Worm (Caenorhabditis elegans) whole organism, L2 larva: ENCODE results near the gene tab-1.

Experiments used
- C34F6.9 ChIP-seq: fragments of 150-350 bp; optimal IDR thresholded peaks from 2 replicates; lab custom pipeline; 2014; ENCODE audit warnings: missing biosample characterization, missing genetic modification characterization
- F13H6.1 ChIP-seq: sonication (generic microtip); optimal IDR thresholded peaks from 2 replicates; lab custom pipeline; 2016; ENCODE audit warnings: missing genetic modification characterization, missing compliant biosample characterization
- R02D3.7 ChIP-seq: fragments of 150-350 bp; optimal IDR thresholded peaks from 2 replicates; lab custom pipeline; 2014; ENCODE audit warnings: missing biosample characterization, missing genetic modification characterization
- Y55F3AM.14 ChIP-seq: fragments of 200-800 bp; sonication (Bioruptor generic); optimal IDR thresholded peaks from 2 replicates; lab custom pipeline; 2018; ENCODE audit warnings: mild to moderate bottlenecking, missing genetic modification characterization, missing compliant biosample characterization
- ZK546.5 ChIP-seq: sonication (generic microtip); optimal IDR thresholded peaks from 2 replicates; lab custom pipeline; 2017; ENCODE audit warnings: missing biosample characterization, missing genetic modification characterization
- alr-1 ChIP-seq: fragments of 150-350 bp; optimal IDR thresholded peaks from 2 replicates; lab custom pipeline; 2014; ENCODE audit warnings: missing biosample characterization, missing genetic modification characterization
- aly-2 ChIP-seq: fragments of 150-350 bp; optimal IDR thresholded peaks from 2 replicates; lab custom pipeline; 2014; ENCODE audit warnings: missing biosample characterization, missing genetic modification characterization
- ama-1 ChIP-seq: fragments of 150-350 bp; optimal IDR thresholded peaks from 2 replicates; lab custom pipeline; 2018; ENCODE audit warnings: inconsistent platforms
- blmp-1 ChIP-seq: sonication (generic microtip); optimal IDR thresholded peaks from 2 replicates; lab custom pipeline; 2017; ENCODE audit warnings: missing genetic modification characterization, mild to moderate bottlenecking, missing compliant biosample characterization, antibody characterized with exemption, moderate library complexity; ENCODE audit not compliant: insufficient read depth
- ceh-16 ChIP-seq: fragments of 150-350 bp; optimal IDR thresholded peaks from 2 replicates; lab custom pipeline; 2014; ENCODE audit warnings: missing biosample characterization, missing genetic modification characterization
- ceh-82 ChIP-seq: fragments of 150-350 bp; optimal IDR thresholded peaks from 2 replicates; lab custom pipeline; 2014; ENCODE audit warnings: missing biosample characterization, missing genetic modification characterization
- crh-2 ChIP-seq: sonication (generic microtip); optimal IDR thresholded peaks from 2 replicates; lab custom pipeline; 2017; ENCODE audit warnings: missing biosample characterization, missing genetic modification characterization
- dmd-4 ChIP-seq: sonication (generic microtip); optimal IDR thresholded peaks from 2 replicates; lab custom pipeline; 2017; ENCODE audit warnings: missing biosample characterization, missing genetic modification characterization
- egl-27 ChIP-seq: sonication (generic microtip); optimal IDR thresholded peaks from 3 replicates; lab custom pipeline; 2017; ENCODE audit warnings: missing biosample characterization, missing genetic modification reagents, missing genetic modification characterization
- elt-3 ChIP-seq: sonication (generic microtip); optimal IDR thresholded peaks from 2 replicates; lab custom pipeline; 2017; ENCODE audit warnings: missing biosample characterization, missing genetic modification characterization
- fos-1 ChIP-seq: fragments of 150-350 bp; optimal IDR thresholded peaks from 2 replicates; lab custom pipeline; 2014; ENCODE audit warnings: missing biosample characterization, missing genetic modification characterization
- lin-11 ChIP-seq: fragments of 150-350 bp; sonication (generic microtip); optimal IDR thresholded peaks from 2 replicates; lab custom pipeline; 2014; ENCODE audit warnings: missing biosample characterization, missing genetic modification characterization, inconsistent platforms, mixed read lengths
- lin-13 ChIP-seq: fragments of 150-350 bp; optimal IDR thresholded peaks from 2 replicates; lab custom pipeline; 2014; ENCODE audit warnings: missing biosample characterization, missing genetic modification reagents, missing genetic modification characterization
- lin-39 ChIP-seq: fragments of 150-350 bp; optimal IDR thresholded peaks from 2 replicates; lab custom pipeline; 2014; ENCODE audit warnings: missing biosample characterization, missing genetic modification reagents, missing genetic modification characterization
- lsy-2 ChIP-seq, 2 experiments: fragments of 150-350 bp in 1 of 2; sonication (generic microtip) in 1 of 2; optimal IDR thresholded peaks; 2 replicates each; lab custom pipeline; 2014 to 2017; ENCODE audit warnings: missing biosample characterization in 2 of 2, missing genetic modification characterization in 2 of 2
- mab-5 ChIP-seq: fragments of 150-350 bp; optimal IDR thresholded peaks from 2 replicates; lab custom pipeline; 2014; ENCODE audit warnings: missing biosample characterization, missing genetic modification characterization
- mbf-1 ChIP-seq: sonication (generic microtip); optimal IDR thresholded peaks from 2 replicates; lab custom pipeline; 2017; ENCODE audit warnings: missing biosample characterization, missing genetic modification characterization
- mdl-1 ChIP-seq, 2 experiments: fragments of 150-350 bp in 1 of 2; sonication (generic microtip) in 1 of 2; optimal IDR thresholded peaks; 2 replicates each; lab custom pipeline; 2017; ENCODE audit warnings: missing biosample characterization in 2 of 2, missing genetic modification characterization in 2 of 2
- nhr-10 ChIP-seq: sonication (generic microtip); optimal IDR thresholded peaks from 2 replicates; lab custom pipeline; 2017; ENCODE audit warnings: missing biosample characterization, missing genetic modification characterization
- nhr-11 ChIP-seq: fragments of 150-350 bp; optimal IDR thresholded peaks from 2 replicates; lab custom pipeline; 2014; ENCODE audit warnings: missing biosample characterization, missing genetic modification characterization
- nhr-12 ChIP-seq: fragments of 150-350 bp; optimal IDR thresholded peaks from 2 replicates; lab custom pipeline; 2014; ENCODE audit warnings: missing biosample characterization, missing genetic modification characterization
- nhr-129 ChIP-seq: fragments of 150-350 bp; optimal IDR thresholded peaks from 2 replicates; lab custom pipeline; 2014; ENCODE audit warnings: missing biosample characterization, missing genetic modification characterization
- nhr-21 ChIP-seq: fragments of 150-350 bp; optimal IDR thresholded peaks from 2 replicates; lab custom pipeline; 2014; ENCODE audit warnings: missing biosample characterization, missing genetic modification characterization
- nhr-23 ChIP-seq: fragments of 150-350 bp; optimal IDR thresholded peaks from 2 replicates; lab custom pipeline; 2014; ENCODE audit warnings: missing biosample characterization, missing genetic modification reagents, missing genetic modification characterization
- nhr-237 ChIP-seq: fragments of 150-350 bp; optimal IDR thresholded peaks from 2 replicates; lab custom pipeline; 2014; ENCODE audit warnings: missing biosample characterization, missing genetic modification characterization
- nhr-25 ChIP-seq: fragments of 150-350 bp; sonication (generic microtip); optimal IDR thresholded peaks from 3 replicates; lab custom pipeline; 2014; ENCODE audit warnings: missing biosample characterization, missing genetic modification characterization
- nhr-6 ChIP-seq: fragments of 150-350 bp; optimal IDR thresholded peaks from 2 replicates; lab custom pipeline; 2014; ENCODE audit warnings: missing biosample characterization, missing genetic modification characterization
- nhr-77 ChIP-seq: fragments of 150-350 bp; optimal IDR thresholded peaks from 2 replicates; lab custom pipeline; 2014; ENCODE audit warnings: missing biosample characterization, missing genetic modification characterization
- peb-1 ChIP-seq: fragments of 150-350 bp; optimal IDR thresholded peaks from 2 replicates; lab custom pipeline; 2014; ENCODE audit warnings: missing biosample characterization, missing genetic modification characterization
- sem-4 ChIP-seq: fragments of 150-350 bp; optimal IDR thresholded peaks from 2 replicates; lab custom pipeline; 2014; ENCODE audit warnings: missing biosample characterization, missing genetic modification reagents, missing genetic modification characterization
- skn-1 ChIP-seq: sonication (generic microtip); optimal IDR thresholded peaks from 2 replicates; lab custom pipeline; 2017; ENCODE audit warnings: missing biosample characterization, missing genetic modification characterization
- sma-3 ChIP-seq: sonication (generic microtip); optimal IDR thresholded peaks from 2 replicates; lab custom pipeline; 2016; ENCODE audit warnings: missing genetic modification reagents, missing genetic modification characterization, missing compliant biosample characterization
- sma-9 ChIP-seq, 2 experiments: fragments of 150-350 bp in 1 of 2; sonication (generic microtip) in 1 of 2; optimal IDR thresholded peaks; 2 replicates each; lab custom pipeline; 2014 to 2016; ENCODE audit warnings: missing genetic modification characterization in 2 of 2, mild to moderate bottlenecking in 1 of 2, missing biosample characterization in 1 of 2, missing compliant biosample characterization in 1 of 2, missing genetic modification reagents in 1 of 2, moderate library complexity in 1 of 2
- snpc-4 ChIP-seq: fragments of 150-350 bp; optimal IDR thresholded peaks from 2 replicates; lab custom pipeline; 2014; ENCODE audit warnings: missing biosample characterization, missing genetic modification characterization
- unc-39 ChIP-seq: fragments of 150-350 bp; optimal IDR thresholded peaks from 2 replicates; lab custom pipeline; 2014; ENCODE audit warnings: missing biosample characterization, missing genetic modification characterization
- unc-55 ChIP-seq: fragments of 150-350 bp; sonication (generic microtip); optimal IDR thresholded peaks from 3 replicates; lab custom pipeline; 2014; ENCODE audit warnings: missing biosample characterization, missing genetic modification reagents, missing genetic modification characterization
- unc-62 ChIP-seq: fragments of 150-350 bp; optimal IDR thresholded peaks from 2 replicates; lab custom pipeline; 2014; ENCODE audit warnings: missing biosample characterization, missing genetic modification reagents, missing genetic modification characterization
- ztf-1 ChIP-seq: fragments of 200-800 bp; sonication (Bioruptor generic); conservative IDR thresholded peaks from 2 replicates; pipeline ENCODE4 v1.3.6; 2022; ENCODE audit warnings: missing genetic modification characterization, missing compliant biosample characterization
- ztf-11 ChIP-seq: sonication (generic microtip); optimal IDR thresholded peaks from 2 replicates; lab custom pipeline; 2017; ENCODE audit warnings: missing biosample characterization, missing genetic modification characterization
- ztf-4 ChIP-seq: fragments of 150-350 bp; optimal IDR thresholded peaks from 2 replicates; lab custom pipeline; 2014; ENCODE audit warnings: missing biosample characterization, missing genetic modification characterization

Gene tab-1

DNA sequence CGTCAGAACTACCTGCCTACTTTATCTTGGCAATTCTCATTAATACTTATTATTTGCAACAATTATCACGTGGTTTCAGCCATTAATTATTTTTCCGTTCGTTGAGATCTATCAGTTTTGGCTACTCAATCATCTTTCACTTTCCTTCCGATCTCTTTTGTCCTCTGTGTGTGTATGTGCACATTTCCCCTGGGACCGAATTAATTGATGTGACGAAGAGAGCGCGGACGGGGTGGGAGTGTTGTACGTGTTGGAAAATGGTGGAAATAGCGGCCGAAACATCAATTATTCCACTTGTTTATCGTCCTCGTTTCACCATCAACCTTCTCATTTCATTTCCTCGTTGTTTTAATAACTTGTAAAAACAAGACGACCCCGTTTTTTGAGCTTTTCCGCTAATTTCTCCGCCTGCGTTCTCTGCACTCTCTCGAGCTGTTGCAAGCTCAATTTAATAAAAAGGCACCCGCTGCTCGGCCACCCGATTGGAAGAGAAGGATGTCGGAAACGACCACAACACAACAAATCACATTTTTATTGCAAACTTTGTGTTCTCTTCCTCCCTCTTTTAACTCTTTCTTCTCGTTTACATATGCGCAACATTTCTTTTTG lies 35.2 kb downstream of the tab-1 start:
- TF ChIP-seq ZK546.5 (tag; lab: Kevin White, UChicago) (no peak), C34F6.9 (tag; lab: Kevin White, UChicago) (peak; percentile 35), nhr-23 (tag; lab: Kevin White, UChicago) (no peak), nhr-6 (peak; percentile 4), mbf-1 (tag; lab: Kevin White, UChicago) (no peak), sma-3 (GFP tag; lab: Kevin White, UChicago) (no peak), dmd-4 (tag; lab: Kevin White, UChicago) (no peak), nhr-11 (tag; lab: Kevin White, UChicago) (no peak), nhr-12 (tag; lab: Kevin White, UChicago) (no peak), egl-27 (peak; percentile 94), aly-2 (no peak), lin-11 (no peak), mab-5 (tag; lab: Kevin White, UChicago) (peak; percentile 94), ceh-82 (tag; lab: Kevin White, UChicago) (no peak), blmp-1 (tag; lab: Kevin White, UChicago) (no peak), nhr-10 (tag; lab: Kevin White, UChicago) (no peak), unc-39 (tag; lab: Kevin White, UChicago) (no peak), lin-13 (no peak), sem-4 (tag; lab: Kevin White, UChicago) (peak; percentile 86), mdl-1 (tag; optimal IDR thresholded peaks at IDR 0.05; lab: Kevin White, UChicago) (peak in 1 of 2 experiments; percentile 64), nhr-129 (tag; lab: Kevin White, UChicago) (peak; percentile 18), lsy-2 (tag; optimal IDR thresholded peaks at IDR 0.05; lab: Kevin White, UChicago) (peak in 1 of 2 experiments; percentile 46), sma-9 (GFP tag; optimal IDR thresholded peaks at IDR 0.05; lab: Kevin White, UChicago) (peak; percentile 42), sma-9 (tag; optimal IDR thresholded peaks at IDR 0.05; lab: Kevin White, UChicago) (no peak), nhr-77 (tag; lab: Kevin White, UChicago) (no peak), fos-1 (tag; lab: Kevin White, UChicago) (no peak), R02D3.7 (tag; lab: Kevin White, UChicago) (no peak), ama-1 (lab: Kevin White, UChicago) (no peak), unc-55 (GFP tag; lab: Kevin White, UChicago) (no peak), ceh-16 (tag; lab: Kevin White, UChicago) (peak; percentile 11), Y55F3AM.14 (no peak), nhr-21 (tag; lab: Kevin White, UChicago) (no peak), nhr-237 (no peak), skn-1 (tag; lab: Kevin White, UChicago) (no peak), crh-2 (peak; percentile 30), F13H6.1 (tag; lab: Kevin White, UChicago) (peak; percentile 31), snpc-4 (tag; lab: Kevin White, UChicago) (no peak), elt-3 (tag; lab: Kevin White, UChicago) (no peak), unc-62 (peak; percentile 79), ztf-1 (GFP tag; lab: Robert Waterston, UW) (no peak), peb-1 (tag; lab: Kevin White, UChicago) (no peak), ztf-11 (peak; percentile 19), lin-39 (tag; lab: Kevin White, UChicago) (peak; percentile 88), nhr-25 (tag; lab: Kevin White, UChicago) (peak; percentile 45), alr-1 (tag; lab: Kevin White, UChicago) (no peak), ztf-4 (tag; lab: Kevin White, UChicago) (peak; percentile 22)
- TF ChIP-seq, all 48 proteins: peak for 17
